Fruit fly (Drosophila melanogaster) S2 (cell line): ENCODE results near the gene Rpn5.

Experiments
- CG8478 ChIP-seq: fragments of >200 bp; optimal IDR thresholded peaks from 2 replicates; lab custom pipeline; 2018
- CTCF ChIP-seq, 2 experiments: fragments of >200 bp; optimal IDR thresholded peaks; 2 replicates each; lab custom pipeline; 2018

DNA sequence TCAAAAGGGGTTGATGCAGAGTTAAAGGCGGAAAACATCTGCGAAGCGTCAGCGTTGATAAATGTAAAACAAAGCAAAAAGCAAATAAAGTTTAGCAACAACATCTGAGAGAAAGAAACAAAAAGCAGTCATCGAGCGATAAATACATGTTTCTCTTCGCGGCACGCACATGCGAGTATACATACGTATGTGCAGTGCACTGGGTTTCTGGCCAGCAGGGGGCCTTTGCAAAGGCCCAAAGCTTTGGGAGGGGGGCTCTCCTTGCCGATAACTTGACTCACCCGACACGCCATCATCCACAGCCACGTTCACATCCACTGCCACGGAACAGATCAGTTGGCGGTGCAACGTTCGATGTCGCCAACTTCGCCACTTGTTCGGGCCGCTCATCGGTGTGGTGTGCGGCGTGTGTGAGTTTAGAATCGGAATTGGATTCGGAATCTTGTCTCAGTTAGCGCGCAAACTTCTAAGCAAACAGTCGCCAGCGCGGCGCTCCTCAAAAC, 23.9 kb downstream of the Rpn5 start, which contains the start of gene CG42675:
- TF ChIP-seq CG8478 (no peak), CTCF (optimal IDR thresholded peaks at IDR 0.05; lab: Kevin White, UChicago) (no peak)
